Fruit fly (Drosophila melanogaster) ovary, adult (tissue): Measurements from ENCODE around the gene CG46521.
"Not testable (repeated sequence)": the region's sequence is repeated elsewhere in the genome, so short reads cannot be mapped to it uniquely, and the experiment has no call there.

ENCODE experiments used
- CG17801 ChIP-seq: fragments of 200-800 bp; optimal IDR thresholded peaks from 2 replicates; lab custom pipeline; 2019; ENCODE audit warnings: missing biosample characterization, mild to moderate bottlenecking, missing genetic modification characterization, moderate library complexity; ENCODE audit not compliant: partially characterized antibody

CG46521 gene

DNA sequence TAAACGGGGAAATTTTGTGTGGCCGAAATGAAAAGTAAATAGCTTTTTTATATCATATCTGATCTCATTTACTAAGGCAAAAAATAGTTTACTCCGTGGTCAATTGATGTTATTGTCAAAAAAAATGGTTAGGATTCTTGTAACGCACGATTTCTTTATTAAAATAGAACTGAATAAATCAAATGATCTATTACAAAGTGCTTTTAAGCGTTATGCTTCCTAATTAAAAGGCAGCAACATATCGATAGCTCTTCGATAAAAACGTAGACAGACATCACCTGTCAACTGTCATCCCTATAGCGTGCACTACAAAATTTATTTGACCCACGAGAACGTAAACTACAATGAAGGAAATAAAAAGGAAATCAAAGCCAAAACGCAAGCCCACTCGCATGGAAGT is at the start of gene CG46521:
CG46521 (plus strand) TSS at position 301 of the 400 bp plus-strand sequence.
- not testable (repeated sequence) for TF ChIP-seq CG17801 (GFP tag; lab: Kevin White, UChicago)

- not testable (repeated sequence) for TF ChIP-seq CG17801 (GFP tag; lab: Kevin White, UChicago)
Observed at dm6 chrX:22191973-22192372, 49.4 kb upstream of the CG46521 start, which contains the start of gene CG46513. CG46513 (plus strand) TSS chrX:22192273.

dm6 chrX:22196874-22197273 is 44.5 kb upstream of the CG46521 start, which contains the start of gene CG46514:
CG46514 (plus strand) TSS chrX:22197174.
- not testable (repeated sequence) for TF ChIP-seq CG17801 (GFP tag; lab: Kevin White, UChicago)

DNA sequence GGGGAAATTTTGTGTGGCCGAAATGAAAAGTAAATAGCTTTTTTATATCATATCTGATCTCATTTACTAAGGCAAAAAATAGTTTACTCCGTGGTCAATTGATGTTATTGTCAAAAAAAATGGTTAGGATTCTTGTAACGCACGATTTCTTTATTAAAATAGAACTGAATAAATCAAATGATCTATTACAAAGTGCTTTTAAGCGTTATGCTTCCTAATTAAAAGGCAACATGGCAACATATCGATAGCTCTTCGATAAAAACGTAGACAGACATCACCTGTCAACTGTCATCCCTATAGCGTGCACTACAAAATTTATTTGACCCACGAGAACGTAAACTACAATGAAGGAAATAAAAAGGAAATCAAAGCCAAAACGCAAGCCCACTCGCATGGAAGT is 39.5 kb upstream of the CG46521 start, which contains the start of gene CG46515:
CG46515 (plus strand) TSS at position 301 of the 400 bp plus-strand sequence.
- TF ChIP-seq CG17801 (GFP tag; lab: Kevin White, UChicago), result not testable (repeated sequence)

DNA sequence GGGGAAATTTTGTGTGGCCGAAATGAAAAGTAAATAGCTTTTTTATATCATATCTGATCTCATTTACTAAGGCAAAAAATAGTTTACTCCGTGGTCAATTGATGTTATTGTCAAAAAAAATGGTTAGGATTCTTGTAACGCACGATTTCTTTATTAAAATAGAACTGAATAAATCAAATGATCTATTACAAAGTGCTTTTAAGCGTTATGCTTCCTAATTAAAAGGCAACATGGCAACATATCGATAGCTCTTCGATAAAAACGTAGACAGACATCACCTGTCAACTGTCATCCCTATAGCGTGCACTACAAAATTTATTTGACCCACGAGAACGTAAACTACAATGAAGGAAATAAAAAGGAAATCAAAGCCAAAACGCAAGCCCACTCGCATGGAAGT is 29.3 kb upstream of the CG46521 start, which contains the start of gene CG46516:
CG46516 (plus strand) TSS at position 301 of the 400 bp plus-strand sequence.
- TF ChIP-seq CG17801 (GFP tag; lab: Kevin White, UChicago), result not testable (repeated sequence)

- TF ChIP-seq CG17801 (GFP tag; lab: Kevin White, UChicago), result not testable (repeated sequence)
Observed at dm6 chrX:22217079-22217478, 24.3 kb upstream of the CG46521 start, which contains the start of gene CG46517. CG46517 (plus strand) TSS chrX:22217379.

dm6 chrX:22226273-22226672 is 15.1 kb upstream of the CG46521 start, which contains the start of gene CG46518:
CG46518 (plus strand) TSS chrX:22226573.
- not testable (repeated sequence) for TF ChIP-seq CG17801 (GFP tag; lab: Kevin White, UChicago)

DNA sequence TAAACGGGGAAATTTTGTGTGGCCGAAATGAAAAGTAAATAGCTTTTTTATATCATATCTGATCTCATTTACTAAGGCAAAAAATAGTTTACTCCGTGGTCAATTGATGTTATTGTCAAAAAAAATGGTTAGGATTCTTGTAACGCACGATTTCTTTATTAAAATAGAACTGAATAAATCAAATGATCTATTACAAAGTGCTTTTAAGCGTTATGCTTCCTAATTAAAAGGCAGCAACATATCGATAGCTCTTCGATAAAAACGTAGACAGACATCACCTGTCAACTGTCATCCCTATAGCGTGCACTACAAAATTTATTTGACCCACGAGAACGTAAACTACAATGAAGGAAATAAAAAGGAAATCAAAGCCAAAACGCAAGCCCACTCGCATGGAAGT is 10.1 kb upstream of the CG46521 start, which contains the start of gene CG46519:
CG46519 (plus strand) TSS at position 301 of the 400 bp plus-strand sequence.
- not testable (repeated sequence) for TF ChIP-seq CG17801 (GFP tag; lab: Kevin White, UChicago)

DNA sequence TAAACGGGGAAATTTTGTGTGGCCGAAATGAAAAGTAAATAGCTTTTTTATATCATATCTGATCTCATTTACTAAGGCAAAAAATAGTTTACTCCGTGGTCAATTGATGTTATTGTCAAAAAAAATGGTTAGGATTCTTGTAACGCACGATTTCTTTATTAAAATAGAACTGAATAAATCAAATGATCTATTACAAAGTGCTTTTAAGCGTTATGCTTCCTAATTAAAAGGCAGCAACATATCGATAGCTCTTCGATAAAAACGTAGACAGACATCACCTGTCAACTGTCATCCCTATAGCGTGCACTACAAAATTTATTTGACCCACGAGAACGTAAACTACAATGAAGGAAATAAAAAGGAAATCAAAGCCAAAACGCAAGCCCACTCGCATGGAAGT is 5.1 kb upstream of the CG46521 start, which contains the start of gene CG46520:
CG46520 (plus strand) TSS at position 301 of the 400 bp plus-strand sequence.
- TF ChIP-seq CG17801 (GFP tag; lab: Kevin White, UChicago), result not testable (repeated sequence)

DNA sequence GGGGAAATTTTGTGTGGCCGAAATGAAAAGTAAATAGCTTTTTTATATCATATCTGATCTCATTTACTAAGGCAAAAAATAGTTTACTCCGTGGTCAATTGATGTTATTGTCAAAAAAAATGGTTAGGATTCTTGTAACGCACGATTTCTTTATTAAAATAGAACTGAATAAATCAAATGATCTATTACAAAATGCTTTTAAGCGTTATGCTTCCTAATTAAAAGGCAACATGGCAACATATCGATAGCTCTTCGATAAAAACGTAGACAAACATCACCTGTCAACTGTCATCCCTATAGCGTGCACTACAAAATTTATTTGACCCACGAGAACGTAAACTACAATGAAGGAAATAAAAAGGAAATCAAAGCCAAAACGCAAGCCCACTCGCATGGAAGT is 4.9 kb downstream of the CG46521 start, which contains the start of gene CG46522:
CG46522 (plus strand) TSS at position 301 of the 400 bp plus-strand sequence.
- TF ChIP-seq CG17801 (GFP tag; lab: Kevin White, UChicago), result not testable (repeated sequence)

dm6 chrX:22251282-22251681 is 9.9 kb downstream of the CG46521 start, which contains the start of gene CG41562:
CG41562 (plus strand) TSS chrX:22251582.
- not testable (repeated sequence) for TF ChIP-seq CG17801 (GFP tag; lab: Kevin White, UChicago)
